Worm (Caenorhabditis elegans): Measurements from ENCODE around the gene ggtb-1.

Gene ggtb-1

ce11 chrIII:7133559-7133958 is at the start of gene ggtb-1, which contains the start of gene pot-1:
ggtb-1 (plus strand) TSS chrIII:7133766.
pot-1 (minus strand) TSS chrIII:7133678.
- no peak for TF ChIP-seq him-1 (tag; optimal IDR thresholded peaks at IDR 0.05)
- no peak for TF ChIP-seq W03F9.2 (tag; optimal IDR thresholded peaks at IDR 0.05)
- no peak for TF ChIP-seq dao-5 (tag; optimal IDR thresholded peaks at IDR 0.05)

ce11 chrIII:7084908-7085307 is 48.7 kb upstream of the ggtb-1 start, which contains the start of gene tofu-7:
tofu-7 (minus strand) TSS chrIII:7085018.
- no peak for TF ChIP-seq him-1 (tag; optimal IDR thresholded peaks at IDR 0.05)
- TF ChIP-seq W03F9.2 (tag; optimal IDR thresholded peaks at IDR 0.05) = no peak
- TF ChIP-seq dao-5 (tag; optimal IDR thresholded peaks at IDR 0.05) = no peak

- TF ChIP-seq W03F9.2 (tag; optimal IDR thresholded peaks at IDR 0.05) (no peak), him-1 (tag; optimal IDR thresholded peaks at IDR 0.05) (no peak), dao-5 (tag; optimal IDR thresholded peaks at IDR 0.05) (no peak)
Observed at ce11 chrIII:7087180-7087579, 46.4 kb upstream of the ggtb-1 start.

ce11 chrIII:7087691-7088323 is 45.8 kb upstream of the ggtb-1 start, which contains the start of gene fubl-2:
fubl-2 (minus strand) TSS chrIII:7087741.
- TF ChIP-seq dao-5 (tag; optimal IDR thresholded peaks at IDR 0.05) (no peak), him-1 (tag; optimal IDR thresholded peaks at IDR 0.05) (no peak), W03F9.2 (tag; optimal IDR thresholded peaks at IDR 0.05) (peak; percentile 81)

- TF ChIP-seq him-1 (tag; optimal IDR thresholded peaks at IDR 0.05) (no peak), dao-5 (tag; optimal IDR thresholded peaks at IDR 0.05) (no peak), W03F9.2 (tag; optimal IDR thresholded peaks at IDR 0.05) (no peak)
Observed at ce11 chrIII:7090545-7090944, 43.0 kb upstream of the ggtb-1 start, which contains the start of gene ZK418.10. ZK418.10 (minus strand) TSS chrIII:7090692.

- no peak for TF ChIP-seq dao-5 (tag; optimal IDR thresholded peaks at IDR 0.05)
- no peak for TF ChIP-seq W03F9.2 (tag; optimal IDR thresholded peaks at IDR 0.05)
- no peak for TF ChIP-seq him-1 (tag; optimal IDR thresholded peaks at IDR 0.05)
Observed at ce11 chrIII:7091042-7091441, 42.5 kb upstream of the ggtb-1 start, which contains the start of gene ZK418.2. ZK418.2 (plus strand) TSS chrIII:7091342.

ce11 chrIII:7095156-7095555 is 38.4 kb upstream of the ggtb-1 start, which contains the start of gene nhr-9:
nhr-9 (plus strand) TSS chrIII:7095462.
- TF ChIP-seq dao-5 (tag; optimal IDR thresholded peaks at IDR 0.05) (no peak), W03F9.2 (tag; optimal IDR thresholded peaks at IDR 0.05) (no peak), him-1 (tag; optimal IDR thresholded peaks at IDR 0.05) (no peak)

- TF ChIP-seq dao-5 (tag; optimal IDR thresholded peaks at IDR 0.05) = no peak
- no peak for TF ChIP-seq him-1 (tag; optimal IDR thresholded peaks at IDR 0.05)
- TF ChIP-seq W03F9.2 (tag; optimal IDR thresholded peaks at IDR 0.05) = no peak
Observed at ce11 chrIII:7096481-7096880, 37.1 kb upstream of the ggtb-1 start.

ce11 chrIII:7100001-7100400 is 33.6 kb upstream of the ggtb-1 start, which contains the start of gene ZK418.11:
ZK418.11 (plus strand) TSS chrIII:7100289.
- TF ChIP-seq dao-5 (tag; optimal IDR thresholded peaks at IDR 0.05) (no peak), W03F9.2 (tag; optimal IDR thresholded peaks at IDR 0.05) (no peak), him-1 (tag; optimal IDR thresholded peaks at IDR 0.05) (no peak)

- TF ChIP-seq him-1 (tag; optimal IDR thresholded peaks at IDR 0.05) (no peak), W03F9.2 (tag; optimal IDR thresholded peaks at IDR 0.05) (peak; percentile 21), dao-5 (tag; optimal IDR thresholded peaks at IDR 0.05) (no peak)
Observed at ce11 chrIII:7101814-7102477, 31.6 kb upstream of the ggtb-1 start.

ce11 chrIII:7103940-7104440 is 29.6 kb upstream of the ggtb-1 start, which contains the start of gene cpg-2:
cpg-2 (minus strand) TSS chrIII:7103990.
- TF ChIP-seq him-1 (tag; optimal IDR thresholded peaks at IDR 0.05) (no peak), W03F9.2 (tag; optimal IDR thresholded peaks at IDR 0.05) (no peak), dao-5 (tag; optimal IDR thresholded peaks at IDR 0.05) (no peak)

- TF ChIP-seq dao-5 (tag; optimal IDR thresholded peaks at IDR 0.05) (no peak), W03F9.2 (tag; optimal IDR thresholded peaks at IDR 0.05) (no peak), him-1 (tag; optimal IDR thresholded peaks at IDR 0.05) (no peak)
Observed at ce11 chrIII:7106854-7107253, 26.7 kb upstream of the ggtb-1 start.

ce11 chrIII:7107965-7108364 is 25.6 kb upstream of the ggtb-1 start, which contains the start of gene odd-1:
odd-1 (plus strand) TSS chrIII:7108313.
- no peak for TF ChIP-seq W03F9.2 (tag; optimal IDR thresholded peaks at IDR 0.05)
- no peak for TF ChIP-seq him-1 (tag; optimal IDR thresholded peaks at IDR 0.05)
- no peak for TF ChIP-seq dao-5 (tag; optimal IDR thresholded peaks at IDR 0.05)

ce11 chrIII:7111793-7112192 is 21.8 kb upstream of the ggtb-1 start, which contains the start of gene B0280.7:
B0280.7 (minus strand) TSS chrIII:7111893.
- TF ChIP-seq dao-5 (tag; optimal IDR thresholded peaks at IDR 0.05) (no peak), W03F9.2 (tag; optimal IDR thresholded peaks at IDR 0.05) (no peak), him-1 (tag; optimal IDR thresholded peaks at IDR 0.05) (no peak)

All from whole organism, L4/young adult.